Fruit fly (Drosophila melanogaster) whole organism, embryonic: ENCODE measurements around the gene UBL3.
A peak's percentile ranks its signal among the peaks of the same experiment; 100 is the strongest.

Experiments
- Abd-B ChIP-seq: fragments of 200-800 bp; sonication (Bioruptor generic); optimal IDR thresholded peaks from 2 replicates; lab custom pipeline; 2018; ENCODE audit warnings: missing biosample characterization, mild to moderate bottlenecking, missing genetic modification characterization, moderate library complexity
- Ada2b ChIP-seq: fragments of 200-800 bp; sonication (Bioruptor generic); IDR thresholded peaks from 2 replicates; pipeline ENCODE4 v1.3.6; 2022; ENCODE audit warnings: missing biosample characterization, missing genetic modification characterization
- Adf1 ChIP-seq: fragments of 200-800 bp; sonication (Bioruptor generic); IDR thresholded peaks from 2 replicates; pipeline ENCODE4 v1.3.6; 2022; ENCODE audit warnings: missing biosample characterization, missing genetic modification characterization
- CG10147 ChIP-seq: fragments of 200-800 bp; sonication (Bioruptor generic); optimal IDR thresholded peaks from 2 replicates; lab custom pipeline; 2019; ENCODE audit warnings: missing biosample characterization, mild to moderate bottlenecking, missing genetic modification characterization, moderate library complexity
- CG10321 ChIP-seq: fragments of 200-800 bp; sonication (Bioruptor generic); IDR thresholded peaks from 2 replicates; pipeline ENCODE4 v1.3.6; 2022; ENCODE audit warnings: missing biosample characterization, missing genetic modification characterization
- CG10565 ChIP-seq: fragments of 200-800 bp; sonication (Bioruptor generic); optimal IDR thresholded peaks from 3 replicates; lab custom pipeline; 2016; ENCODE audit warnings: missing biosample characterization, mild to moderate bottlenecking, missing genetic modification characterization
- CG11085 ChIP-seq: fragments of 200-800 bp; sonication (Bioruptor generic); IDR thresholded peaks from 2 replicates; pipeline ENCODE4 v1.3.6; 2022; ENCODE audit warnings: missing biosample characterization, missing genetic modification characterization
- CG12236 ChIP-seq: fragments of 200-800 bp; sonication (Bioruptor generic); optimal IDR thresholded peaks from 2 replicates; lab custom pipeline; 2016; ENCODE audit warnings: missing biosample characterization, missing genetic modification characterization
- CG12391 ChIP-seq: fragments of 200-800 bp; sonication (Bioruptor generic); optimal IDR thresholded peaks from 3 replicates; lab custom pipeline; 2018; ENCODE audit warnings: missing biosample characterization, mild to moderate bottlenecking, missing genetic modification characterization, moderate library complexity
- CG12744 ChIP-seq: fragments of 200-800 bp; sonication (Bioruptor generic); optimal IDR thresholded peaks from 2 replicates; lab custom pipeline; 2016; ENCODE audit warnings: missing biosample characterization, missing genetic modification characterization
- CG13775 ChIP-seq: fragments of 200-800 bp; sonication (Bioruptor generic); optimal IDR thresholded peaks from 3 replicates; lab custom pipeline; 2017; ENCODE audit warnings: missing biosample characterization, mild to moderate bottlenecking, missing genetic modification characterization
- CG17612 ChIP-seq: fragments of 200-800 bp; sonication (Bioruptor generic); IDR thresholded peaks from 2 replicates; pipeline ENCODE4 v1.3.6; 2022; ENCODE audit warnings: missing biosample characterization, missing genetic modification characterization
- CG1792 ChIP-seq: fragments of 200-800 bp; sonication (Bioruptor generic); optimal IDR thresholded peaks from 2 replicates; lab custom pipeline; 2016; ENCODE audit warnings: missing biosample characterization, missing genetic modification characterization
- CG18011 ChIP-seq: fragments of 200-800 bp; sonication (Bioruptor generic); optimal IDR thresholded peaks from 2 replicates; lab custom pipeline; 2017; ENCODE audit warnings: missing biosample characterization, missing genetic modification characterization, mild to moderate bottlenecking, moderate library complexity, missing genotype
- CG2116 ChIP-seq: fragments of 200-800 bp; sonication (Bioruptor generic); optimal IDR thresholded peaks from 3 replicates; lab custom pipeline; 2018; ENCODE audit warnings: missing biosample characterization, mild to moderate bottlenecking, missing genetic modification characterization
- CG2202 ChIP-seq: fragments of 200-800 bp; sonication (Bioruptor generic); optimal IDR thresholded peaks from 2 replicates; lab custom pipeline; 2018; ENCODE audit warnings: missing biosample characterization, mild to moderate bottlenecking, missing genetic modification characterization
- CG4707 ChIP-seq: fragments of 200-800 bp; sonication (Bioruptor generic); optimal IDR thresholded peaks from 2 replicates; lab custom pipeline; 2018; ENCODE audit warnings: missing biosample characterization, mild to moderate bottlenecking, missing genetic modification characterization, moderate library complexity
- CG4820 ChIP-seq: fragments of 200-800 bp; sonication (Bioruptor generic); optimal IDR thresholded peaks from 3 replicates; lab custom pipeline; 2016; ENCODE audit warnings: missing biosample characterization, missing genetic modification characterization
- CG7745 ChIP-seq: fragments of 200-800 bp; sonication (Bioruptor generic); optimal IDR thresholded peaks from 2 replicates; lab custom pipeline; 2018; ENCODE audit warnings: missing biosample characterization, mild to moderate bottlenecking, missing genetic modification characterization, moderate library complexity
- CG8944 ChIP-seq: fragments of 200-800 bp; sonication (Bioruptor generic); optimal IDR thresholded peaks from 3 replicates; lab custom pipeline; 2016; ENCODE audit warnings: missing biosample characterization, missing genetic modification characterization
- Dbx ChIP-seq: fragments of 200-800 bp; sonication (Bioruptor generic); IDR thresholded peaks from 3 replicates; pipeline ENCODE4 v1.3.6; 2022; ENCODE audit warnings: missing biosample characterization, missing genetic modification characterization
- Dek ChIP-seq: fragments of 200-800 bp; sonication (Bioruptor generic); optimal IDR thresholded peaks from 3 replicates; lab custom pipeline; 2019; ENCODE audit warnings: missing biosample characterization, mild to moderate bottlenecking, missing genetic modification characterization, moderate library complexity
- Dip3 ChIP-seq: fragments of 200-800 bp; sonication (Bioruptor generic); optimal IDR thresholded peaks from 3 replicates; lab custom pipeline; 2016; ENCODE audit warnings: missing biosample characterization, missing genetic modification characterization
- Dref ChIP-seq: fragments of 200-800 bp; sonication (Bioruptor generic); IDR thresholded peaks from 2 replicates; pipeline ENCODE4 v1.3.6; 2022; ENCODE audit warnings: missing biosample characterization, missing genetic modification characterization
- Ets65A ChIP-seq: fragments of 200-800 bp; sonication (Bioruptor generic); peaks from one replicate; lab custom pipeline; 2016; ENCODE audit warnings: missing biosample characterization, missing genetic modification characterization
- Fer1 ChIP-seq: fragments of 200-800 bp; sonication (Bioruptor generic); optimal IDR thresholded peaks from 2 replicates; lab custom pipeline; 2017; ENCODE audit warnings: missing biosample characterization, mild to moderate bottlenecking, missing genetic modification characterization
- Fer3 ChIP-seq: fragments of 200-800 bp; sonication (Bioruptor generic); optimal IDR thresholded peaks from 2 replicates; lab custom pipeline; 2018; ENCODE audit warnings: missing biosample characterization, mild to moderate bottlenecking, missing genetic modification characterization, moderate library complexity
- HLHmδ ChIP-seq: fragments of 200-800 bp; sonication (Bioruptor generic); optimal IDR thresholded peaks from 2 replicates; lab custom pipeline; 2018; ENCODE audit warnings: missing biosample characterization, mild to moderate bottlenecking, missing genetic modification characterization, moderate library complexity
- Hr78 ChIP-seq, 2 experiments: fragments of 200-800 bp in 1 of 2; fragments of >200 bp in 1 of 2; sonication (Bioruptor generic) in 1 of 2; optimal IDR thresholded peaks; 2 replicates each; lab custom pipeline; 2017 to 2019; ENCODE audit warnings: missing biosample characterization in 2 of 2, missing genetic modification characterization in 2 of 2, mild to moderate bottlenecking in 1 of 2, moderate library complexity in 1 of 2
- Hsf ChIP-seq: fragments of 200-800 bp; sonication (Bioruptor generic); optimal IDR thresholded peaks from 3 replicates; lab custom pipeline; 2016; ENCODE audit warnings: missing biosample characterization, missing genetic modification characterization
- Myb ChIP-seq: fragments of 200-800 bp; sonication (Bioruptor generic); optimal IDR thresholded peaks from 2 replicates; lab custom pipeline; 2016; ENCODE audit warnings: missing biosample characterization, missing genetic modification characterization
- Nf-YA ChIP-seq: fragments of 200-800 bp; sonication (Bioruptor generic); IDR thresholded peaks from 2 replicates; pipeline ENCODE4 v1.3.6; 2022; ENCODE audit warnings: missing biosample characterization, missing genetic modification characterization
- Opbp ChIP-seq: fragments of 200-800 bp; sonication (Bioruptor generic); IDR thresholded peaks from 3 replicates; pipeline ENCODE4 v1.3.6; 2022; ENCODE audit warnings: missing biosample characterization, missing genetic modification characterization; ENCODE audit not compliant: partially characterized antibody
- YL-1 ChIP-seq: fragments of 200-800 bp; sonication (Bioruptor generic); optimal IDR thresholded peaks from 3 replicates; lab custom pipeline; 2017; ENCODE audit warnings: missing biosample characterization, mild to moderate bottlenecking, missing genetic modification characterization
- ab ChIP-seq: fragments of 200-800 bp; sonication (Bioruptor generic); optimal IDR thresholded peaks from 2 replicates; lab custom pipeline; 2016; ENCODE audit warnings: missing biosample characterization, missing genetic modification characterization
- abd-A ChIP-seq: fragments of 200-800 bp; sonication (Bioruptor generic); optimal IDR thresholded peaks from 3 replicates; lab custom pipeline; 2019; ENCODE audit warnings: missing biosample characterization, mild to moderate bottlenecking, missing genetic modification characterization, moderate library complexity
- az2 ChIP-seq: fragments of 200-800 bp; sonication (Bioruptor generic); optimal IDR thresholded peaks from 3 replicates; lab custom pipeline; 2016; ENCODE audit warnings: missing biosample characterization, missing genetic modification characterization
- chif ChIP-seq, 2 experiments: fragments of 200-800 bp; sonication (Bioruptor generic); optimal IDR thresholded peaks; 3 replicates each; lab custom pipeline; 2016; ENCODE audit warnings: missing biosample characterization in 2 of 2, missing genetic modification characterization in 2 of 2
- chn ChIP-seq: fragments of 200-800 bp; sonication (Bioruptor generic); optimal IDR thresholded peaks from 2 replicates; lab custom pipeline; 2016; ENCODE audit warnings: missing biosample characterization, missing genetic modification characterization
- ems ChIP-seq: fragments of 200-800 bp; sonication (Bioruptor generic); optimal IDR thresholded peaks from 3 replicates; lab custom pipeline; 2016; ENCODE audit warnings: missing biosample characterization, missing genetic modification characterization
- en ChIP-seq: fragments of 200-800 bp; sonication (Bioruptor generic); optimal IDR thresholded peaks from 2 replicates; lab custom pipeline; 2016; ENCODE audit warnings: missing biosample characterization, missing genetic modification characterization
- grau ChIP-seq: fragments of 200-800 bp; optimal IDR thresholded peaks from 3 replicates; lab custom pipeline; 2019; ENCODE audit warnings: missing biosample characterization, mild to moderate bottlenecking, missing genetic modification characterization, moderate library complexity
- inv ChIP-seq: fragments of 200-800 bp; sonication (Bioruptor generic); IDR thresholded peaks from 2 replicates; pipeline ENCODE4 v1.3.6; 2022; ENCODE audit warnings: missing biosample characterization, missing genetic modification characterization; ENCODE audit not compliant: partially characterized antibody
- lbe ChIP-seq: fragments of 200-800 bp; sonication (Bioruptor generic); optimal IDR thresholded peaks from 2 replicates; lab custom pipeline; 2016; ENCODE audit warnings: missing biosample characterization, mild to moderate bottlenecking, missing genetic modification characterization
- nmo ChIP-seq: fragments of 200-800 bp; sonication (Bioruptor generic); optimal IDR thresholded peaks from 2 replicates; lab custom pipeline; 2018; ENCODE audit warnings: missing biosample characterization, mild to moderate bottlenecking, missing genetic modification characterization, moderate library complexity
- pita ChIP-seq: fragments of 200-800 bp; sonication (Bioruptor generic); optimal IDR thresholded peaks from 2 replicates; lab custom pipeline; 2017; ENCODE audit warnings: missing biosample characterization, mild to moderate bottlenecking, missing genetic modification characterization
- sim ChIP-seq: fragments of 200-800 bp; sonication (Bioruptor generic); IDR thresholded peaks from 2 replicates; pipeline ENCODE4 v1.3.6; 2022; ENCODE audit warnings: missing biosample characterization, missing genetic modification characterization
- so ChIP-seq: fragments of 200-800 bp; sonication (Bioruptor generic); IDR thresholded peaks from 3 replicates; pipeline ENCODE4 v1.3.6; 2022; ENCODE audit warnings: missing biosample characterization, missing genetic modification characterization
- ssp ChIP-seq: fragments of 200-800 bp; sonication (Bioruptor generic); IDR thresholded peaks from 2 replicates; pipeline ENCODE4 v1.3.6; 2022; ENCODE audit warnings: missing biosample characterization, missing genetic modification characterization
- trh ChIP-seq: fragments of 200-800 bp; sonication (Bioruptor generic); optimal IDR thresholded peaks from 2 replicates; lab custom pipeline; 2016; ENCODE audit warnings: missing biosample characterization, missing genetic modification characterization
- yki ChIP-seq: fragments of >200 bp; optimal IDR thresholded peaks from 3 replicates; lab custom pipeline; 2018
- zen ChIP-seq: fragments of 200-800 bp; sonication (Bioruptor generic); optimal IDR thresholded peaks from 3 replicates; lab custom pipeline; 2018; ENCODE audit warnings: missing biosample characterization, mild to moderate bottlenecking, missing genetic modification characterization, moderate library complexity

UBL3 gene

DNA sequence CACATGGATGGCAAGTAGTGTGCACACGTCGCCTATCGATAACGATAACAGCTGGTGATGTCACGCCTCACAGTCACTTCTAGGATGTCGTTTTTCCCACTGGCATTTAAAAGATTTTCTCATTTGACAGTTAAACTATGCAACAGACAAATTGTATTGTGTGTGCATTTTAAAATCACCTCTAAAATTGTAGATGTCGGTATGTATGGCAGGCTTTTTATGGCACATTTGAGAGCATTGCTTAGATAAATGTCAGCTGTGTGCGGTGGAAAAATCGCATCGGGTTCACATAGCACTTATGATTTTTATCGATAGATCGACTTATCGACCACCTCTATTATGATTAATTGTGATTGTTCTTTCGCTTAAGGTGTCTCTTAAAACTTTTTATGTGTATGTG, 8.8 kb downstream of the UBL3 start, which contains the start of the genes ArgRS and CG8578 (continued):
- TF ChIP-seq Hsf (GFP tag; lab: Kevin White, UChicago): peak; percentile 37
- TF ChIP-seq yki (lab: Kevin White, UChicago): no peak
- TF ChIP-seq CG2116 (GFP tag; lab: Kevin White, UChicago): peak; percentile 68
- TF ChIP-seq trh: no peak
- peak; percentile 98 for TF ChIP-seq Ets65A (GFP tag; lab: Kevin White, UChicago)
- no peak for TF ChIP-seq CG7745
- no peak for TF ChIP-seq Adf1 (GFP tag; lab: Robert Waterston, UW)
- TF ChIP-seq CG12391 (tag; lab: Kevin White, UChicago): peak; percentile 32
- no peak for TF ChIP-seq Fer1
- peak; percentile 34 for TF ChIP-seq YL-1 (GFP tag; lab: Kevin White, UChicago)
- TF ChIP-seq CG12236 (GFP tag; lab: Kevin White, UChicago): no peak
- no peak for TF ChIP-seq Ada2b (GFP tag; lab: Robert Waterston, UW)
- TF ChIP-seq Abd-B: no peak
- no peak for TF ChIP-seq ems
- TF ChIP-seq so (GFP tag; lab: Robert Waterston, UW): no peak
- TF ChIP-seq CG4820 (GFP tag; lab: Kevin White, UChicago): no peak
- peak; percentile 13 for TF ChIP-seq Dip3 (GFP tag; lab: Kevin White, UChicago)
- TF ChIP-seq sim (GFP tag; lab: Robert Waterston, UW): no peak
- TF ChIP-seq CG8944: peak; percentile 7
- TF ChIP-seq CG10321 (GFP tag; lab: Robert Waterston, UW): no peak
- no peak for TF ChIP-seq pita (GFP tag; lab: Kevin White, UChicago)
- no peak for TF ChIP-seq HLHmδ (GFP tag; lab: Kevin White, UChicago)
- TF ChIP-seq az2: peak; percentile 19
- peak; percentile 73 for TF ChIP-seq Dref (GFP tag; lab: Robert Waterston, UW)
- peak; percentile 95 for TF ChIP-seq ssp (GFP tag; lab: Robert Waterston, UW)
- TF ChIP-seq chn (GFP tag; lab: Kevin White, UChicago): peak; percentile 56
- no peak for TF ChIP-seq CG10565
- peak; percentile 53 for TF ChIP-seq grau
- TF ChIP-seq Myb: peak; percentile 42
- TF ChIP-seq CG4707 (GFP tag; lab: Kevin White, UChicago): no peak
- TF ChIP-seq CG10147 (GFP tag; lab: Kevin White, UChicago): no peak
- peak; percentile 21 for TF ChIP-seq CG1792
- no peak for TF ChIP-seq abd-A
- no peak for TF ChIP-seq Hr78 (GFP tag; optimal IDR thresholded peaks at IDR 0.05; lab: Kevin White, UChicago)
- TF ChIP-seq zen: peak; percentile 34
- no peak for TF ChIP-seq CG18011
- TF ChIP-seq CG12744 (GFP tag; lab: Kevin White, UChicago): no peak
- TF ChIP-seq inv (GFP tag; lab: Robert Waterston, UW): peak; percentile 85
- TF ChIP-seq en: peak; percentile 63
- TF ChIP-seq Opbp (GFP tag; lab: Robert Waterston, UW): peak; percentile 71; the same call in 2 of the 3 replicates
- TF ChIP-seq CG2202 (tag; lab: Kevin White, UChicago): no peak
- TF ChIP-seq Fer3 (tag; lab: Kevin White, UChicago): peak; percentile 15
- no peak for TF ChIP-seq Dbx (GFP tag; lab: Robert Waterston, UW)
- no peak for TF ChIP-seq lbe (GFP tag; lab: Kevin White, UChicago)
- TF ChIP-seq CG17612: no peak
- TF ChIP-seq ab (GFP tag; lab: Kevin White, UChicago): no peak
- TF ChIP-seq Nf-YA (GFP tag; lab: Robert Waterston, UW): no peak
- peak; percentile 10 for TF ChIP-seq CG13775 (GFP tag; lab: Kevin White, UChicago)
- TF ChIP-seq nmo (GFP tag; lab: Kevin White, UChicago): peak; percentile 92
- no peak for TF ChIP-seq CG11085 (GFP tag; lab: Robert Waterston, UW)
- TF ChIP-seq chif (GFP tag; optimal IDR thresholded peaks at IDR 0.05; lab: Kevin White, UChicago): peak in 1 of 2 experiments; percentile 26
- TF ChIP-seq Dek: no peak
